Fruit fly (Drosophila melanogaster) whole organism: ENCODE measurements around the gene nuf.

Source experiments
- CG8478 ChIP-seq: fragments of >200 bp; optimal IDR thresholded peaks from 2 replicates; lab custom pipeline; 2018; ENCODE audit warnings: inconsistent platforms
- Dll ChIP-seq: fragments of >200 bp; optimal IDR thresholded peaks from 2 replicates; lab custom pipeline; 2017
- EcR ChIP-seq, 2 experiments: fragments of >200 bp; optimal IDR thresholded peaks; 2 replicates each; lab custom pipeline; 2017; ENCODE audit warnings: missing biosample characterization in 2 of 2, missing genetic modification characterization in 2 of 2, missing genetic modification reagents in 2 of 2
- pan ChIP-seq: fragments of >200 bp; optimal IDR thresholded peaks from 2 replicates; lab custom pipeline; 2017
- psq ChIP-seq: fragments of >200 bp; optimal IDR thresholded peaks from 2 replicates; lab custom pipeline; 2017
- usp ChIP-seq: fragments of >200 bp; optimal IDR thresholded peaks from 2 replicates; lab custom pipeline; 2017; ENCODE audit warnings: missing biosample characterization, missing genetic modification characterization, mixed read lengths

dm6 chr3L:14152608-14153007 lies 38.1 kb upstream of the nuf start:
- TF ChIP-seq pan (lab: Kevin White, UChicago), result no peak
- no peak for TF ChIP-seq usp
- no peak for TF ChIP-seq psq (lab: Kevin White, UChicago)
- no peak for TF ChIP-seq CG8478
- TF ChIP-seq Dll (lab: Kevin White, UChicago), result no peak
- TF ChIP-seq EcR (GFP tag; optimal IDR thresholded peaks at IDR 0.05; lab: Kevin White, UChicago), result no peak
